Worm (Caenorhabditis elegans): ENCODE data around the gene C05D12.4.

DNA sequence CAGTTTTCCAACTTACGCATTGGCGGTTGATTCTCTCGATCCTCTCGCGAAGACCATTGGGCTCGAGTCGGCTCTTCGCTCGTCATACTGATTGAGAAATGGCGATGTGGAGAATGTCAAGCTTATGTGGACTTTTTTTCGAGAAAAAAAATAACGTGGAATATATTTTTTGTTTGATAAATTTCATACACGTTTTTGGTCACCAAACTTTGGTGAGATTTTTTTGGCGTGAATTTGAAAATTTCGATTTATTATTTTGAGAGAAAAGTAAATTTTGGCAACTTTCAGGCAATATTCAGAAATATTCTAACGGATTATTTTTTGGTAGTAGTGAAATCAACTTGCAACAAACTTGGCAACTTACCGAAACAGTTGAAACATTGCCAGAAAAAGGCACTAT, 47.4 kb downstream of the C05D12.4 start, which contains the start of gene W02B12.12:
- TF ChIP-seq dao-5 (tag; optimal IDR thresholded peaks at IDR 0.05), result no peak
- TF ChIP-seq W03F9.2 (tag; optimal IDR thresholded peaks at IDR 0.05), result no peak
- TF ChIP-seq him-1 (tag; optimal IDR thresholded peaks at IDR 0.05), result no peak
